Fruit fly (Drosophila melanogaster) Kc167 (cell line): ENCODE results near the gene Rcd-1.

Experiments
- Myc ChIP-seq: fragments of >200 bp; optimal IDR thresholded peaks from 2 replicates; lab custom pipeline; 2017; ENCODE audit warnings: missing external identifiers
- Sin3A ChIP-seq: fragments of >200 bp; optimal IDR thresholded peaks from 2 replicates; lab custom pipeline; 2018; ENCODE audit warnings: missing external identifiers
- ttk ChIP-seq: sonication (Bioruptor generic); optimal IDR thresholded peaks from 2 replicates; lab custom pipeline; 2017; ENCODE audit warnings: missing external identifiers

DNA sequence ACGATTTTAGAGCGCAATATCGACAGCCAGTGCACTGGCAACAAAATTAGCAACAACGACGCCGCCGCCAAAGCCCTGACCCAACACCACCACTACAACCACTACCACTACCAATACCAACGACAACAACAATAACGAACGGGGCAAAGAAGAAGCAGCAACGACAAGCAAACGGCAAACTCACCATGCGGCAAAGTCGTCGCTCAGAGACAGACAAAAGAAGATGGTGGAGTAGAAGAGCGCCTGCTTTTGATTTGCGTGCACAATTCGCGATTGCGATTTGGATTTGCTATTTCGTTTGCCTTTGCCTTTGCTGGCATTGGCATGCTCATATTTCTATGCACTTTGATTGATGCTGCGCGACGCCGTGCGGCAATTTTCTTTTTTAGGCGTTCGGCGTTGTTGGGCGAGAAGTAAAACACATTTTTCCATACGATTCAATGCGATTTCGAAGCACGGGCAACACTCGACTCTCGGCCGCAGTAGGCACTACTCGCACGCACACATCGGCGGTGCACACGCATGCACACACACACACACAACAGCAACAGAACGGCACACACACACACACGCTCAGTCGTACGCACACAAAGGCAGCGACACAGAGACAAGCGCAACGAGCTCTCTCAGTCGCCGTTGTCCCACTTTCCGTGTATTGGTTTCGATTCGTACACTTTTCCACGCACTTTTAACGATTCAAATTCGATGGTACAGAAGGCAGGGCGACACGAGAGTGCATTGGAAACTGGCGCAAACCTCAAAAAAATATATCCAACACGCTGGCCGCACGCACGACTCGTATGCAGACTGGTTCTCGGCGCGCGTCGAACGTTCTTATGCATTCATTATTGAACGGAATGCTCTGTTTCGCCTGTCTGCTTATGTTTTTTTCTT, 886 bp upstream of the Rcd-1 start:
- no peak for TF ChIP-seq Sin3A (lab: Kevin White, UChicago)
- no peak for TF ChIP-seq ttk
- TF ChIP-seq Myc (lab: Kevin White, UChicago), result no peak
